Worm (Caenorhabditis elegans) whole organism, L4 larva: ENCODE measurements around the gene Y65A5A.24.
A peak's percentile ranks its signal among the peaks of the same experiment; 100 is the strongest.

Experiments used
- F10B5.3 ChIP-seq: sonication (generic microtip); optimal IDR thresholded peaks from 2 replicates; lab custom pipeline; 2016; ENCODE audit warnings: mild to moderate bottlenecking, missing genetic modification characterization, missing compliant biosample characterization
- F26F4.8 ChIP-seq: fragments of 200-800 bp; sonication (Bioruptor generic); conservative IDR thresholded peaks from 2 replicates; pipeline ENCODE4 v1.3.6; 2022; ENCODE audit warnings: missing genetic modification characterization, missing compliant biosample characterization
- F37D6.2 ChIP-seq: sonication (generic microtip); optimal IDR thresholded peaks from 2 replicates; lab custom pipeline; 2016; ENCODE audit warnings: mild to moderate bottlenecking, missing genetic modification characterization, missing compliant biosample characterization
- F49E8.2 ChIP-seq: sonication (generic microtip); optimal IDR thresholded peaks from 2 replicates; lab custom pipeline; 2016; ENCODE audit warnings: missing compliant biosample characterization, mild to moderate bottlenecking, missing genetic modification characterization, borderline replicate concordance
- T26A8.4 ChIP-seq: fragments of 200-800 bp; sonication (Bioruptor generic); IDR thresholded peaks from 2 replicates; pipeline ENCODE4 v1.3.6; 2022; ENCODE audit warnings: missing genetic modification characterization, missing compliant biosample characterization
- Y105C5A.15 ChIP-seq: fragments of 200-800 bp; sonication (Bioruptor generic); IDR thresholded peaks from 2 replicates; pipeline ENCODE4 v1.3.6; 2022; ENCODE audit warnings: missing genetic modification characterization, missing compliant biosample characterization
- Y48G9A.11 ChIP-seq: fragments of 200-800 bp; sonication (Bioruptor generic); IDR thresholded peaks from 2 replicates; pipeline ENCODE4 v1.3.6; 2022; ENCODE audit warnings: missing genetic modification reagents, missing genetic modification characterization, missing compliant biosample characterization
- ZK337.2 ChIP-seq: fragments of 200-800 bp; sonication (Bioruptor generic); IDR thresholded peaks from 2 replicates; pipeline ENCODE4 v1.3.6; 2022; ENCODE audit warnings: missing genetic modification reagents, missing genetic modification characterization, missing compliant biosample characterization
- attf-4 ChIP-seq: sonication (generic microtip); optimal IDR thresholded peaks from 3 replicates; lab custom pipeline; 2017; ENCODE audit warnings: missing biosample characterization, missing genetic modification characterization
- ctbp-1 ChIP-seq: fragments of 200-800 bp; sonication (Bioruptor generic); IDR thresholded peaks from 2 replicates; pipeline ENCODE4 v1.3.6; 2022; ENCODE audit warnings: missing genetic modification reagents, missing genetic modification characterization, missing compliant biosample characterization
- daf-12 ChIP-seq: fragments of 150-350 bp; optimal IDR thresholded peaks from 2 replicates; lab custom pipeline; 2014; ENCODE audit warnings: missing biosample characterization, missing genetic modification reagents, missing genetic modification characterization
- daf-19 ChIP-seq: fragments of 200-800 bp; sonication (Bioruptor generic); conservative IDR thresholded peaks from 2 replicates; pipeline ENCODE4 v1.3.6; 2022; ENCODE audit warnings: missing genetic modification characterization, missing compliant biosample characterization
- dmd-6 ChIP-seq: fragments of 200-800 bp; sonication (Bioruptor generic); IDR thresholded peaks from 2 replicates; pipeline ENCODE4 v1.3.6; 2022; ENCODE audit warnings: missing genetic modification reagents, missing genetic modification characterization, missing compliant biosample characterization
- dmd-8 ChIP-seq: fragments of 200-800 bp; sonication (Bioruptor generic); IDR thresholded peaks from 2 replicates; pipeline ENCODE4 v1.3.6; 2022; ENCODE audit warnings: missing genetic modification characterization, missing compliant biosample characterization
- dve-1 ChIP-seq: sonication (generic microtip); optimal IDR thresholded peaks from 2 replicates; lab custom pipeline; 2017; ENCODE audit warnings: antibody characterized with exemption, mild to moderate bottlenecking, missing genetic modification characterization, missing compliant biosample characterization; ENCODE audit not compliant: insufficient read depth
- fkh-10 ChIP-seq: fragments of 150-350 bp; optimal IDR thresholded peaks from 2 replicates; lab custom pipeline; 2014; ENCODE audit warnings: missing biosample characterization, missing genetic modification reagents, missing genetic modification characterization
- hlh-30 ChIP-seq: sonication (generic microtip); optimal IDR thresholded peaks from 2 replicates; lab custom pipeline; 2017; ENCODE audit warnings: antibody characterized with exemption, mild to moderate bottlenecking, missing genetic modification characterization, missing compliant biosample characterization; ENCODE audit not compliant: insufficient read depth
- lin-1 ChIP-seq: fragments of 200-800 bp; sonication (Bioruptor generic); IDR thresholded peaks from 2 replicates; pipeline ENCODE4 v1.3.6; 2022; ENCODE audit warnings: missing genetic modification reagents, missing genetic modification characterization, missing compliant biosample characterization
- lin-13 ChIP-seq: fragments of 150-350 bp; optimal IDR thresholded peaks from 2 replicates; lab custom pipeline; 2014; ENCODE audit warnings: missing biosample characterization, missing genetic modification reagents, missing genetic modification characterization
- lin-39 ChIP-seq: fragments of 150-350 bp; optimal IDR thresholded peaks from 2 replicates; lab custom pipeline; 2014; ENCODE audit warnings: missing biosample characterization, missing genetic modification reagents, missing genetic modification characterization
- lir-3 ChIP-seq: sonication (generic microtip); optimal IDR thresholded peaks from 2 replicates; lab custom pipeline; 2016; ENCODE audit warnings: mild to moderate bottlenecking, missing genetic modification characterization, missing compliant biosample characterization
- madf-9 ChIP-seq: fragments of 200-800 bp; sonication (Bioruptor generic); conservative IDR thresholded peaks from 2 replicates; pipeline ENCODE4 v1.3.6; 2022; ENCODE audit warnings: missing genetic modification reagents, missing genetic modification characterization, missing compliant biosample characterization
- mdt-29 ChIP-seq: fragments of 200-800 bp; sonication (Bioruptor generic); IDR thresholded peaks from 2 replicates; pipeline ENCODE4 v1.3.6; 2022; ENCODE audit warnings: missing genetic modification reagents, missing genetic modification characterization, missing compliant biosample characterization
- mep-1 ChIP-seq: fragments of 150-350 bp; sonication (generic microtip); optimal IDR thresholded peaks from 3 replicates; lab custom pipeline; 2014; ENCODE audit warnings: missing biosample characterization, missing genetic modification characterization
- mxl-2 ChIP-seq: fragments of 200-800 bp; sonication (Bioruptor generic); conservative IDR thresholded peaks from 2 replicates; pipeline ENCODE4 v1.3.6; 2022; ENCODE audit warnings: missing genetic modification reagents, missing genetic modification characterization, missing compliant biosample characterization
- mxl-3 ChIP-seq: fragments of 200-800 bp; sonication (Bioruptor generic); optimal IDR thresholded peaks from 2 replicates; lab custom pipeline; 2018; ENCODE audit warnings: mild to moderate bottlenecking, missing genetic modification characterization, missing compliant biosample characterization
- nhr-102 ChIP-seq: sonication (generic microtip); optimal IDR thresholded peaks from 2 replicates; lab custom pipeline; 2016; ENCODE audit warnings: mild to moderate bottlenecking, missing genetic modification characterization, moderate library complexity, missing compliant biosample characterization
- nhr-11 ChIP-seq: fragments of 150-350 bp; optimal IDR thresholded peaks from 2 replicates; lab custom pipeline; 2014; ENCODE audit warnings: missing biosample characterization, missing genetic modification characterization
- nhr-111 ChIP-seq: fragments of 200-800 bp; sonication (Bioruptor generic); optimal IDR thresholded peaks from 2 replicates; lab custom pipeline; 2018; ENCODE audit warnings: mild to moderate bottlenecking, missing genetic modification characterization, missing compliant biosample characterization
- nhr-237 ChIP-seq: sonication (generic microtip); optimal IDR thresholded peaks from 2 replicates; lab custom pipeline; 2017; ENCODE audit warnings: missing biosample characterization, missing genetic modification characterization
- nhr-28 ChIP-seq: fragments of 150-350 bp; optimal IDR thresholded peaks from 2 replicates; lab custom pipeline; 2014; ENCODE audit warnings: missing biosample characterization, missing genetic modification characterization
- nhr-41 ChIP-seq: fragments of 200-800 bp; sonication (Bioruptor generic); IDR thresholded peaks from 2 replicates; pipeline ENCODE4 v1.3.6; 2022; ENCODE audit warnings: missing genetic modification reagents, missing genetic modification characterization, missing compliant biosample characterization
- nhr-42 ChIP-seq: fragments of 200-800 bp; sonication (Bioruptor generic); IDR thresholded peaks from 2 replicates; pipeline ENCODE4 v1.3.6; 2022; ENCODE audit warnings: missing genetic modification characterization, missing compliant biosample characterization
- nhr-48 ChIP-seq: sonication (generic microtip); optimal IDR thresholded peaks from 2 replicates; lab custom pipeline; 2016; ENCODE audit warnings: mild to moderate bottlenecking, missing genetic modification characterization, missing compliant biosample characterization
- nhr-76 ChIP-seq: fragments of 150-350 bp; optimal IDR thresholded peaks from 2 replicates; lab custom pipeline; 2014; ENCODE audit warnings: missing biosample characterization, missing genetic modification characterization
- pha-4 ChIP-seq, 2 experiments: fragments of 150-350 bp in 1 of 2; fragments of 200-800 bp in 1 of 2; sonication (Bioruptor generic) in 1 of 2; IDR thresholded peaks in 1 of 2; optimal IDR thresholded peaks in 1 of 2; 2 replicates each; pipeline versions ENCODE4 v1.3.6 to Lab custom; 2014 to 2022; ENCODE audit warnings: missing genetic modification characterization in 2 of 2, missing genetic modification reagents in 2 of 2, missing biosample characterization in 1 of 2, missing compliant biosample characterization in 1 of 2
- php-3 ChIP-seq: fragments of 200-800 bp; sonication (Bioruptor generic); IDR thresholded peaks from 2 replicates; pipeline ENCODE4 v1.3.6; 2022; ENCODE audit warnings: missing genetic modification reagents, missing genetic modification characterization, missing compliant biosample characterization
- sdz-12 ChIP-seq: fragments of 200-800 bp; sonication (Bioruptor generic); optimal IDR thresholded peaks from 2 replicates; lab custom pipeline; 2018; ENCODE audit warnings: mild to moderate bottlenecking, missing genetic modification characterization, missing compliant biosample characterization
- snpc-1.2 ChIP-seq: fragments of 200-800 bp; sonication (Bioruptor generic); IDR thresholded peaks from 2 replicates; pipeline ENCODE4 v1.3.6; 2022; ENCODE audit warnings: missing genetic modification reagents, missing genetic modification characterization, missing compliant biosample characterization
- snpc-4 ChIP-seq: fragments of 150-350 bp; optimal IDR thresholded peaks from 2 replicates; lab custom pipeline; 2014; ENCODE audit warnings: missing biosample characterization, missing genetic modification characterization
- spr-3 ChIP-seq: fragments of 200-800 bp; sonication (Bioruptor generic); optimal IDR thresholded peaks from 2 replicates; lab custom pipeline; 2018; ENCODE audit warnings: mild to moderate bottlenecking, missing genetic modification characterization, missing compliant biosample characterization
- tag-97 ChIP-seq: fragments of 200-800 bp; sonication (Bioruptor generic); IDR thresholded peaks from 2 replicates; pipeline ENCODE4 v1.3.6; 2022; ENCODE audit warnings: missing genetic modification characterization, missing compliant biosample characterization
- unc-130 ChIP-seq: sonication (generic microtip); optimal IDR thresholded peaks from 2 replicates; lab custom pipeline; 2016; ENCODE audit warnings: missing genetic modification reagents, missing genetic modification characterization, missing compliant biosample characterization
- vab-7 ChIP-seq: fragments of 200-800 bp; sonication (Bioruptor generic); IDR thresholded peaks from 2 replicates; pipeline ENCODE4 v1.3.6; 2022; ENCODE audit warnings: missing genetic modification reagents, missing genetic modification characterization, missing compliant biosample characterization
- ztf-11 ChIP-seq: fragments of 150-350 bp; optimal IDR thresholded peaks from 2 replicates; lab custom pipeline; 2014; ENCODE audit warnings: missing biosample characterization, missing genetic modification characterization
- ztf-7 ChIP-seq: fragments of 150-350 bp; optimal IDR thresholded peaks from 2 replicates; lab custom pipeline; 2014; ENCODE audit warnings: missing biosample characterization, missing genetic modification characterization

The Y65A5A.24 gene

ce11 chrIV:16381933-16382591 lies 11.7 kb upstream of the Y65A5A.24 start, which contains the start of gene Y7A9D.1 (continued):
- TF ChIP-seq nhr-42 (GFP tag; lab: Robert Waterston, UW) (0 out of 2 replicates have a peak, but pooled peaks have one; percentile 28), dve-1 (tag; lab: Kevin White, UChicago) (peak; percentile 65), daf-12 (tag; lab: Kevin White, UChicago) (no peak), hlh-30 (tag; lab: Kevin White, UChicago) (peak; percentile 63), lin-1 (GFP tag; lab: Robert Waterston, UW) (no peak), fkh-10 (GFP tag; lab: Kevin White, UChicago) (no peak), dmd-6 (no peak; the same call in 1 of the 2 replicates), snpc-1.2 (GFP tag; lab: Robert Waterston, UW) (peak; percentile 99), F49E8.2 (tag; lab: Kevin White, UChicago) (peak; percentile 62), Y105C5A.15 (GFP tag; lab: Robert Waterston, UW) (0 out of 2 replicates have a peak, but pooled peaks have one; percentile 4), nhr-102 (tag; lab: Kevin White, UChicago) (no peak), lin-39 (no peak), nhr-11 (tag; lab: Kevin White, UChicago) (no peak), mep-1 (tag; lab: Kevin White, UChicago) (peak; percentile 75), nhr-76 (no peak), dmd-8 (GFP tag; lab: Robert Waterston, UW) (no peak; the same call in 1 of the 2 replicates), daf-19 (0 out of 2 replicates have a peak, but pooled peaks have one; percentile 15), F10B5.3 (peak; percentile 30), php-3 (GFP tag; lab: Robert Waterston, UW) (peak; percentile 61), Y48G9A.11 (GFP tag; lab: Robert Waterston, UW) (peak; percentile 68), unc-130 (GFP tag; lab: Kevin White, UChicago) (peak; percentile 24), madf-9 (peak; percentile 63; the same call in 1 of the 2 replicates), spr-3 (GFP tag; lab: Kevin White, UChicago) (peak; percentile 65), pha-4 (GFP tag; IDR thresholded peaks at IDR 0.05; lab: Robert Waterston, UW) (peak; percentile 79), pha-4 (tag; optimal IDR thresholded peaks at IDR 0.05; lab: Kevin White, UChicago) (no peak), ztf-7 (tag; lab: Kevin White, UChicago) (peak; percentile 18), sdz-12 (GFP tag; lab: Kevin White, UChicago) (peak; percentile 73), snpc-4 (no peak), vab-7 (GFP tag; lab: Robert Waterston, UW) (peak; percentile 70; the same call in 1 of the 2 replicates), mxl-3 (GFP tag; lab: Kevin White, UChicago) (peak; percentile 63), nhr-41 (no peak), mdt-29 (GFP tag; lab: Robert Waterston, UW) (peak; percentile 79), nhr-111 (GFP tag; lab: Kevin White, UChicago) (peak; percentile 67), lin-13 (GFP tag; lab: Kevin White, UChicago) (peak; percentile 32), ZK337.2 (GFP tag; lab: Robert Waterston, UW) (0 out of 2 replicates have a peak, but pooled peaks have one; percentile 51), lir-3 (no peak), attf-4 (tag; lab: Kevin White, UChicago) (no peak), nhr-28 (tag; lab: Kevin White, UChicago) (no peak), nhr-48 (tag; lab: Kevin White, UChicago) (peak; percentile 11), F37D6.2 (tag; lab: Kevin White, UChicago) (no peak), ztf-11 (tag; lab: Kevin White, UChicago) (no peak), tag-97 (GFP tag; lab: Robert Waterston, UW) (0 out of 2 replicates have a peak, but pooled peaks have one; percentile 20), ctbp-1 (GFP tag; lab: Robert Waterston, UW) (peak; percentile 83), nhr-237 (tag; lab: Kevin White, UChicago) (no peak), mxl-2 (GFP tag; lab: Robert Waterston, UW) (no peak), F26F4.8 (GFP tag; lab: Robert Waterston, UW) (peak; percentile 52; the same call in 1 of the 2 replicates), T26A8.4 (GFP tag; lab: Robert Waterston, UW) (no peak; the same call in 1 of the 2 replicates)
- TF ChIP-seq, all 104 proteins: peak for 40
